Worm (Caenorhabditis elegans): ENCODE data around the gene B0303.14.

DNA sequence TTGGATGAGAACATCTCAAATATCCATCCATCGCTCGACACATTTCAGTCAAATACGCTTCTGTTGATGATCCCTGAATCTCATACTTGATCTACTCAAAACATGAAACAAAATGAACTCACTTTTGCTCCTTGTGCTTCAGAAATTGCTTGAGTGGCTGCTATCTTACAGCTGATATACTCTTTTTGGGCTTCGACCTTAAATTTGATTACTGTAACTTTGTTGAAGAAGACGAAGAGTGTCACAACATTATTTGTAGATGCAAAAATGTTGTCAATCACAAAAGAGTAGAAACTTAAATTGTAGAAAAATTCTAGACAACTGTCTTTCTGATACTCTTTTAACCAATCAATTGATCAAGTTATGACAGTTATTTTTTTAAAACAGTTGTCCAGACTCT lies 26.6 kb upstream of the B0303.14 start:
- TF ChIP-seq sox-4 (tag; optimal IDR thresholded peaks at IDR 0.05) = no peak
- TF ChIP-seq ztf-11 (tag; optimal IDR thresholded peaks at IDR 0.05) = no peak
- TF ChIP-seq snpc-4 (tag; optimal IDR thresholded peaks at IDR 0.05) = no peak
- TF ChIP-seq nhr-76 (tag; optimal IDR thresholded peaks at IDR 0.05) = no peak
- no peak for TF ChIP-seq lin-14 (GFP tag; optimal IDR thresholded peaks at IDR 0.05)
- TF ChIP-seq snu-23 (GFP tag; optimal IDR thresholded peaks at IDR 0.05) = no peak

Data from whole organism, L1 larva.